Worm (Caenorhabditis elegans): ENCODE results near the gene F19G12.9.

F19G12.9 gene

DNA sequence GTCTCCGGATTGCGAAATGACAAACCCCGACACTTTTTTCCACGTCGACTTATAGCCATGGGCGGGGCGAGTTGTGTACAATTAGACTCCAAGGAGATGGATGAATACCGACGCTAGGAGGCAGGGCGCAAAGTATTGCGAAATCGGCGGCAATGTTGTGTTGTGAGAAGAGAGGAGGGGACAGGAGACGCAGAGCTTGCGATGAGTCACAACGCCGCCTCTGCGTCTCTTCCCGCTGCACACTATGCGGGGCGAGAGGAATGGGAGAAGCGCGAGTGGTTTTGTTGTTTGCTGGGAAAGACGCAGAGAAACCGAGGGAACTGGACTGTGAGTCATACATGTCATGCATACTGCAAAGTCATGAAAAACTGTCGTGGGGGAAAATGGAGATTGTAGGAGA, 35.4 kb downstream of the F19G12.9 start (continued):
- TF ChIP-seq fos-1 (tag; optimal IDR thresholded peaks at IDR 0.05) (peak; percentile 100), pax-3 (tag; optimal IDR thresholded peaks at IDR 0.05) (peak; percentile 78), alr-1 (tag; optimal IDR thresholded peaks at IDR 0.05; ENCODE audit: borderline replicate concordance) (no peak), ceh-82 (tag; optimal IDR thresholded peaks at IDR 0.05) (peak; percentile 91 to 94 (median 93)), ama-1 (optimal IDR thresholded peaks at IDR 0.05) (no peak), snu-23 (GFP tag; optimal IDR thresholded peaks at IDR 0.05) (peak; percentile 94), dsc-1 (tag; optimal IDR thresholded peaks at IDR 0.05) (peak; percentile 67), ets-5 (GFP tag; IDR thresholded peaks at IDR 0.05) (no peak), xbp-1 (tag; optimal IDR thresholded peaks at IDR 0.05) (peak; percentile 90), dpl-1 (GFP tag; optimal IDR thresholded peaks at IDR 0.05) (peak in 2 of 3 experiments; percentile 42 to 48), ces-1 (GFP tag; optimal IDR thresholded peaks at IDR 0.05) (no peak), hlh-4 (tag; optimal IDR thresholded peaks at IDR 0.05) (no peak), egl-27 (tag; optimal IDR thresholded peaks at IDR 0.05) (peak; percentile 55 to 81), blmp-1 (tag; optimal IDR thresholded peaks at IDR 0.05) (peak; percentile 66), lsy-2 (tag; optimal IDR thresholded peaks at IDR 0.05) (peak; percentile 77 to 84), lin-15B (tag; optimal IDR thresholded peaks at IDR 0.05) (no peak), unc-30 (tag; optimal IDR thresholded peaks at IDR 0.05) (no peak), sup-37 (GFP tag; optimal IDR thresholded peaks at IDR 0.05) (peak; percentile 55), tlp-1 (tag; optimal IDR thresholded peaks at IDR 0.05) (no peak), ceh-90 (tag; optimal IDR thresholded peaks at IDR 0.05) (no peak), nhr-11 (tag; optimal IDR thresholded peaks at IDR 0.05) (peak; percentile 60), snpc-4 (tag; optimal IDR thresholded peaks at IDR 0.05) (peak; percentile 65), efl-1 (optimal IDR thresholded peaks at IDR 0.05) (peak; percentile 64 to 87), efl-1 (GFP tag; optimal IDR thresholded peaks at IDR 0.05 in 1 of 2) (peak; percentile 6 to 95), nhr-77 (tag; optimal IDR thresholded peaks at IDR 0.05) (peak; percentile 67), pqm-1 (tag; optimal IDR thresholded peaks at IDR 0.05) (peak; percentile 78), rnt-1 (tag; optimal IDR thresholded peaks at IDR 0.05) (peak; percentile 78), efl-3 (GFP tag; optimal IDR thresholded peaks at IDR 0.05) (no peak), lin-35 (GFP tag; optimal IDR thresholded peaks at IDR 0.05) (peak; percentile 74 to 83), nhr-12 (tag; optimal IDR thresholded peaks at IDR 0.05) (no peak), mef-2 (tag; optimal IDR thresholded peaks at IDR 0.05) (peak; percentile 70), ztf-4 (tag; optimal IDR thresholded peaks at IDR 0.05) (peak; percentile 76), unc-130 (tag; optimal IDR thresholded peaks at IDR 0.05) (no peak)

DNA sequence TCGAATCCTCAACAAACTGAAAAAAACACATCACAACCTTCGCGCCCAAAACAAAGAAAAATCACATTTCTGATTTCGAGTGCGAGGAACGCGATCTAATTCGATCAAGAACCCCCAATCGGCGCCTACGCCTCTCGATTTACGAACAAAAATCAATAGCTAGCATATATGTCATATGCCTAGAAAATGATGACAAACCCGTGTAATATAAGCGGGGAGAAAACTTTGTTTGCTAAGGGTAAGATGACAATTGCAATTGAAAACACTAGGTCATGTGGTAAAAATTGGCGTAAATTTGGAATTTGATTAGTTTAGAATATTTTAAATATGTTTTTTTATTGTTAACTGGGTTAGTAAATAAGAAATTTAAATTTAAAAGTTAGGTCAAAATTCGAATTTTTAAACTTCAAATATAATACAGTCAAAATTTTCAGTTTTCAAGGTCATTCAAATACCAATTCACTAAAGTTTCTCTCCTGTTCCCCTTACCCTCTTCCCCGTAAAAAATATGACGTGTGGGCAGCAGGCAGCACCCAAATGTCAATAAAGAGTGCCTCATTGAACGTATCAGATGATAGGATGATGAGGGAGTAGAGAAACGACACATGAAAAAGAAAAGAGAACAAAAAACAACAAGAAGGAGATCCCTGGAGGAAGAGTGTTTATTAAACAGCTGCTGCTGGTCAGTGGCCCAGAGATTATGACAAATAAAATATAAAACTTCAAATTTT, 37.5 kb downstream of the F19G12.9 start:
- TF ChIP-seq nhr-20 (tag; optimal IDR thresholded peaks at IDR 0.05) (peak; percentile 74), snu-23 (GFP tag; optimal IDR thresholded peaks at IDR 0.05) (peak; percentile 68), nhr-71 (tag; optimal IDR thresholded peaks at IDR 0.05) (peak; percentile 79), efl-3 (GFP tag; optimal IDR thresholded peaks at IDR 0.05) (no peak), nhr-90 (tag; optimal IDR thresholded peaks at IDR 0.05; ENCODE audit: poor library complexity) (peak; percentile 40), nhr-84 (tag; optimal IDR thresholded peaks at IDR 0.05) (no peak), irx-1 (tag; optimal IDR thresholded peaks at IDR 0.05) (peak; percentile 29), tbx-2 (tag; optimal IDR thresholded peaks at IDR 0.05) (peak; percentile 49), ces-1 (GFP tag; optimal IDR thresholded peaks at IDR 0.05) (no peak), egl-13 (tag; optimal IDR thresholded peaks at IDR 0.05) (no peak), C34B4.2 (tag; optimal IDR thresholded peaks at IDR 0.05) (no peak), ztf-11 (tag; optimal IDR thresholded peaks at IDR 0.05) (no peak), lin-35 (GFP tag; optimal IDR thresholded peaks at IDR 0.05) (peak in 1 of 2 experiments; percentile 54), rnt-1 (tag; optimal IDR thresholded peaks at IDR 0.05) (peak; percentile 61), skn-1 (tag; optimal IDR thresholded peaks at IDR 0.05) (peak; percentile 100), aha-1 (tag; optimal IDR thresholded peaks at IDR 0.05) (no peak), zip-4 (GFP tag; optimal IDR thresholded peaks at IDR 0.05) (no peak), efl-1 (optimal IDR thresholded peaks at IDR 0.05) (peak in 1 of 2 experiments; percentile 2), efl-1 (GFP tag; optimal IDR thresholded peaks at IDR 0.05 in 1 of 2) (no peak), vab-15 (tag; optimal IDR thresholded peaks at IDR 0.05) (no peak), lin-14 (GFP tag; optimal IDR thresholded peaks at IDR 0.05) (peak; percentile 92), ama-1 (optimal IDR thresholded peaks at IDR 0.05) (no peak), mep-1 (tag; optimal IDR thresholded peaks at IDR 0.05) (peak; percentile 71), fos-1 (tag; optimal IDR thresholded peaks at IDR 0.05) (peak; percentile 14), nhr-47 (tag; optimal IDR thresholded peaks at IDR 0.05) (peak; percentile 39), ztf-4 (tag; optimal IDR thresholded peaks at IDR 0.05) (peak; percentile 52), nhr-77 (tag; optimal IDR thresholded peaks at IDR 0.05) (peak; percentile 23), elt-3 (tag; optimal IDR thresholded peaks at IDR 0.05) (no peak), nhr-11 (tag; optimal IDR thresholded peaks at IDR 0.05) (no peak)

Measured in whole organism, L1 larva.